Fruit fly (Drosophila melanogaster) whole organism, embryonic: ENCODE data around the gene Kpc1.

ENCODE experiments used
- CG10462 ChIP-seq: fragments of 200-800 bp; sonication (Bioruptor generic); optimal IDR thresholded peaks from 2 replicates; lab custom pipeline; 2016; ENCODE audit warnings: missing biosample characterization, missing genetic modification characterization
- CG11695 ChIP-seq: fragments of 200-800 bp; sonication (Bioruptor generic); IDR thresholded peaks from 3 replicates; pipeline ENCODE4 v1.3.6; 2022; ENCODE audit warnings: missing biosample characterization, missing genetic modification characterization
- CG11696 ChIP-seq: fragments of 200-800 bp; sonication (Bioruptor generic); IDR thresholded peaks from 2 replicates; pipeline ENCODE4 v1.3.6; 2022; ENCODE audit warnings: missing biosample characterization, missing genetic modification characterization
- CG13775 ChIP-seq: fragments of 200-800 bp; sonication (Bioruptor generic); optimal IDR thresholded peaks from 3 replicates; lab custom pipeline; 2017; ENCODE audit warnings: missing biosample characterization, mild to moderate bottlenecking, missing genetic modification characterization
- CG14710 ChIP-seq: fragments of 200-800 bp; sonication (Bioruptor generic); optimal IDR thresholded peaks from 3 replicates; lab custom pipeline; 2019; ENCODE audit warnings: missing biosample characterization, mild to moderate bottlenecking, missing genetic modification characterization, moderate library complexity
- CG14965 ChIP-seq: fragments of 200-800 bp; sonication (Bioruptor generic); optimal IDR thresholded peaks from 2 replicates; lab custom pipeline; 2016; ENCODE audit warnings: missing biosample characterization, missing genetic modification characterization, borderline replicate concordance
- CG16815 ChIP-seq: fragments of 200-800 bp; sonication (Bioruptor generic); optimal IDR thresholded peaks from 3 replicates; lab custom pipeline; 2017; ENCODE audit warnings: missing biosample characterization, mild to moderate bottlenecking, missing genetic modification characterization
- CG17186 ChIP-seq: fragments of 200-800 bp; sonication (Bioruptor generic); optimal IDR thresholded peaks from 3 replicates; lab custom pipeline; 2017; ENCODE audit warnings: missing biosample characterization, missing genetic modification reagents, missing genetic modification characterization
- CG2120 ChIP-seq: fragments of 200-800 bp; sonication (Bioruptor generic); optimal IDR thresholded peaks from 3 replicates; lab custom pipeline; 2016; ENCODE audit warnings: missing biosample characterization, missing genetic modification characterization
- CG2202 ChIP-seq: fragments of 200-800 bp; sonication (Bioruptor generic); optimal IDR thresholded peaks from 2 replicates; lab custom pipeline; 2018; ENCODE audit warnings: missing biosample characterization, mild to moderate bottlenecking, missing genetic modification characterization
- CG31441 ChIP-seq: fragments of 200-800 bp; sonication (Bioruptor generic); IDR thresholded peaks from 2 replicates; pipeline ENCODE4 v1.3.6; 2022; ENCODE audit warnings: missing biosample characterization, missing genetic modification characterization
- CG32767 ChIP-seq: fragments of 200-800 bp; sonication (Bioruptor generic); IDR thresholded peaks from 2 replicates; pipeline ENCODE4 v1.3.6; 2022; ENCODE audit warnings: missing biosample characterization, missing genetic modification characterization
- CG33213 ChIP-seq: fragments of 200-800 bp; sonication (Bioruptor generic); optimal IDR thresholded peaks from 3 replicates; lab custom pipeline; 2016; ENCODE audit warnings: missing biosample characterization, missing genetic modification characterization
- CG34376 ChIP-seq: fragments of 200-800 bp; sonication (Bioruptor generic); optimal IDR thresholded peaks from 2 replicates; lab custom pipeline; 2018; ENCODE audit warnings: missing biosample characterization, mild to moderate bottlenecking, missing genetic modification characterization
- CG3847 ChIP-seq: fragments of 200-800 bp; sonication (Bioruptor generic); IDR thresholded peaks from 2 replicates; pipeline ENCODE4 v1.3.6; 2022; ENCODE audit warnings: missing biosample characterization, missing genetic modification characterization
- CG4820 ChIP-seq: fragments of 200-800 bp; sonication (Bioruptor generic); optimal IDR thresholded peaks from 3 replicates; lab custom pipeline; 2016; ENCODE audit warnings: missing biosample characterization, missing genetic modification characterization
- CG6854 ChIP-seq: fragments of 200-800 bp; sonication (Bioruptor generic); optimal IDR thresholded peaks from 3 replicates; lab custom pipeline; 2017; ENCODE audit warnings: missing biosample characterization, mild to moderate bottlenecking, missing genetic modification characterization
- CG8388 ChIP-seq: fragments of 200-800 bp; sonication (Bioruptor generic); optimal IDR thresholded peaks from 2 replicates; lab custom pipeline; 2019; ENCODE audit warnings: missing biosample characterization, mild to moderate bottlenecking, missing genetic modification characterization, moderate library complexity
- CG9932 ChIP-seq: fragments of 200-800 bp; sonication (Bioruptor generic); IDR thresholded peaks from 2 replicates; pipeline ENCODE4 v1.3.6; 2022; ENCODE audit warnings: missing biosample characterization, missing genetic modification characterization
- CHES-1-like ChIP-seq: fragments of 200-800 bp; sonication (Bioruptor generic); optimal IDR thresholded peaks from 2 replicates; lab custom pipeline; 2016; ENCODE audit warnings: missing biosample characterization, missing genetic modification characterization
- Dfd ChIP-seq, 2 experiments: fragments of >200 bp; optimal IDR thresholded peaks; 2 replicates each; lab custom pipeline; 2017; ENCODE audit warnings: missing biosample characterization in 2 of 2, missing genetic modification characterization in 2 of 2
- Dref ChIP-seq: fragments of 200-800 bp; sonication (Bioruptor generic); IDR thresholded peaks from 2 replicates; pipeline ENCODE4 v1.3.6; 2022; ENCODE audit warnings: missing biosample characterization, missing genetic modification characterization
- H15 ChIP-seq: fragments of 200-800 bp; sonication (Bioruptor generic); IDR thresholded peaks from 3 replicates; pipeline ENCODE4 v1.3.6; 2022; ENCODE audit warnings: missing biosample characterization, missing genetic modification characterization
- Lhr ChIP-seq: fragments of 200-800 bp; sonication (Bioruptor generic); optimal IDR thresholded peaks from 3 replicates; lab custom pipeline; 2017; ENCODE audit warnings: mild to moderate bottlenecking, missing biosample characterization, missing genetic modification reagents, missing genetic modification characterization
- Lim3 ChIP-seq: fragments of 200-800 bp; sonication (Bioruptor generic); IDR thresholded peaks from 2 replicates; pipeline ENCODE4 v1.3.6; 2022; ENCODE audit warnings: missing biosample characterization, missing genetic modification characterization
- Ptx1 ChIP-seq: fragments of 200-800 bp; sonication (Bioruptor generic); IDR thresholded peaks from 2 replicates; pipeline ENCODE4 v1.3.6; 2022; ENCODE audit warnings: missing biosample characterization, missing genetic modification characterization
- Ravus ChIP-seq: fragments of 200-800 bp; sonication (Bioruptor generic); IDR thresholded peaks from 2 replicates; pipeline ENCODE4 v1.3.6; 2022; ENCODE audit warnings: missing biosample characterization, missing genetic modification characterization
- abd-A ChIP-seq: fragments of 200-800 bp; sonication (Bioruptor generic); optimal IDR thresholded peaks from 3 replicates; lab custom pipeline; 2019; ENCODE audit warnings: missing biosample characterization, mild to moderate bottlenecking, missing genetic modification characterization, moderate library complexity
- amos ChIP-seq: fragments of 200-800 bp; sonication (Bioruptor generic); IDR thresholded peaks from 2 replicates; pipeline ENCODE4 v1.3.6; 2022; ENCODE audit warnings: missing biosample characterization, missing genetic modification characterization; ENCODE audit not compliant: partially characterized antibody
- ato ChIP-seq: fragments of 200-800 bp; sonication (Bioruptor generic); IDR thresholded peaks from 2 replicates; pipeline ENCODE4 v1.3.6; 2022; ENCODE audit warnings: missing biosample characterization, missing genetic modification characterization; ENCODE audit not compliant: partially characterized antibody
- bbx ChIP-seq: fragments of 200-800 bp; sonication (Bioruptor generic); IDR thresholded peaks from 2 replicates; pipeline ENCODE4 v1.3.6; 2022; ENCODE audit warnings: missing biosample characterization, missing genetic modification characterization; ENCODE audit not compliant: partially characterized antibody
- bowl ChIP-seq: fragments of 200-800 bp; sonication (Bioruptor generic); IDR thresholded peaks from 2 replicates; pipeline ENCODE4 v1.3.6; 2022; ENCODE audit warnings: missing biosample characterization, missing genetic modification characterization
- cad ChIP-seq: fragments of >200 bp; optimal IDR thresholded peaks from 2 replicates; lab custom pipeline; 2017; ENCODE audit warnings: missing biosample characterization, missing genetic modification characterization
- caup ChIP-seq: fragments of 200-800 bp; sonication (Bioruptor generic); optimal IDR thresholded peaks from 3 replicates; lab custom pipeline; 2017; ENCODE audit warnings: missing biosample characterization, mild to moderate bottlenecking, missing genetic modification characterization, moderate library complexity; ENCODE audit not compliant: severe bottlenecking
- corto ChIP-seq: fragments of 200-800 bp; sonication (Bioruptor generic); optimal IDR thresholded peaks from 2 replicates; lab custom pipeline; 2016; ENCODE audit warnings: missing biosample characterization, mild to moderate bottlenecking, missing genetic modification characterization, moderate library complexity
- danr ChIP-seq: fragments of 200-800 bp; sonication (Bioruptor generic); IDR thresholded peaks from 2 replicates; pipeline ENCODE4 v1.3.6; 2022; ENCODE audit warnings: missing biosample characterization, missing genetic modification characterization
- dm ChIP-seq: fragments of 200-800 bp; sonication (Bioruptor generic); optimal IDR thresholded peaks from 3 replicates; lab custom pipeline; 2016; ENCODE audit warnings: missing biosample characterization, missing genetic modification characterization
- dmrt99B ChIP-seq: fragments of 200-800 bp; sonication (Bioruptor generic); optimal IDR thresholded peaks from 2 replicates; lab custom pipeline; 2018; ENCODE audit warnings: missing biosample characterization, mild to moderate bottlenecking, missing genetic modification characterization, moderate library complexity
- en ChIP-seq: fragments of 200-800 bp; sonication (Bioruptor generic); optimal IDR thresholded peaks from 2 replicates; lab custom pipeline; 2016; ENCODE audit warnings: missing biosample characterization, missing genetic modification characterization
- fru ChIP-seq: fragments of >200 bp; optimal IDR thresholded peaks from 2 replicates; lab custom pipeline; 2017
- gem ChIP-seq: fragments of 200-800 bp; sonication (Bioruptor generic); optimal IDR thresholded peaks from 2 replicates; lab custom pipeline; 2019; ENCODE audit warnings: missing biosample characterization, mild to moderate bottlenecking, missing genetic modification characterization, moderate library complexity
- gsb-n ChIP-seq: fragments of 200-800 bp; sonication (Bioruptor generic); optimal IDR thresholded peaks from 3 replicates; lab custom pipeline; 2018; ENCODE audit warnings: missing biosample characterization, mild to moderate bottlenecking, missing genetic modification characterization
- lmd ChIP-seq: fragments of 200-800 bp; sonication (Bioruptor generic); IDR thresholded peaks from 2 replicates; pipeline ENCODE4 v1.3.6; 2022; ENCODE audit warnings: missing biosample characterization, missing genetic modification characterization
- nmo ChIP-seq: fragments of 200-800 bp; sonication (Bioruptor generic); optimal IDR thresholded peaks from 2 replicates; lab custom pipeline; 2018; ENCODE audit warnings: missing biosample characterization, mild to moderate bottlenecking, missing genetic modification characterization, moderate library complexity
- phol ChIP-seq: fragments of 200-800 bp; sonication (Bioruptor generic); optimal IDR thresholded peaks from 3 replicates; lab custom pipeline; 2018; ENCODE audit warnings: missing biosample characterization, mild to moderate bottlenecking, missing genetic modification characterization, moderate library complexity
- pum ChIP-seq: fragments of 200-800 bp; sonication (Bioruptor generic); optimal IDR thresholded peaks from 2 replicates; lab custom pipeline; 2016; ENCODE audit warnings: missing biosample characterization, missing genetic modification characterization
- pzg ChIP-seq: fragments of 200-800 bp; sonication (Bioruptor generic); optimal IDR thresholded peaks from 3 replicates; lab custom pipeline; 2018; ENCODE audit warnings: missing biosample characterization, mild to moderate bottlenecking, missing genetic modification characterization, moderate library complexity
- toy ChIP-seq: fragments of 200-800 bp; sonication (Bioruptor generic); IDR thresholded peaks from 2 replicates; pipeline ENCODE4 v1.3.6; 2022; ENCODE audit warnings: missing biosample characterization, missing genetic modification characterization
- vfl ChIP-seq: fragments of 200-800 bp; sonication (Bioruptor generic); optimal IDR thresholded peaks from 2 replicates; lab custom pipeline; 2016; ENCODE audit warnings: missing biosample characterization, missing genetic modification characterization
- vnd ChIP-seq: fragments of 200-800 bp; sonication (Bioruptor generic); IDR thresholded peaks from 3 replicates; pipeline ENCODE4 v1.3.6; 2022; ENCODE audit warnings: missing biosample characterization, missing genetic modification characterization; ENCODE audit not compliant: partially characterized antibody

The Kpc1 gene

dm6 chr3R:15229329-15229876 is 33.4 kb upstream of the Kpc1 start, which contains the start of the genes Art3 and mRpS10 (continued):
- TF ChIP-seq CG14710 (tag; lab: Kevin White, UChicago) (peak; percentile 99), pzg (GFP tag; lab: Kevin White, UChicago) (peak; percentile 76), Dref (peak; percentile 55), H15 (GFP tag; lab: Robert Waterston, UW) (peak; percentile 100), CG10462 (GFP tag; lab: Kevin White, UChicago) (peak; percentile 100), CG31441 (GFP tag; lab: Robert Waterston, UW) (peak; percentile 100), Lim3 (GFP tag; lab: Robert Waterston, UW) (peak; percentile 99), danr (GFP tag; lab: Robert Waterston, UW) (peak; percentile 100), CG11695 (GFP tag; lab: Robert Waterston, UW) (peak; percentile 100), bbx (GFP tag; lab: Robert Waterston, UW) (no peak), toy (peak; percentile 100), Ravus (peak; percentile 99), amos (no peak), CG32767 (peak; percentile 100), dm (peak; percentile 100), ato (GFP tag; lab: Robert Waterston, UW) (no peak), vfl (GFP tag; lab: Kevin White, UChicago) (peak; percentile 99), CG2120 (GFP tag; lab: Kevin White, UChicago) (peak; percentile 100), bowl (GFP tag; lab: Robert Waterston, UW) (peak; percentile 99), CG16815 (GFP tag; lab: Kevin White, UChicago) (peak; percentile 100), CG34376 (GFP tag; lab: Kevin White, UChicago) (peak; percentile 100), phol (peak; percentile 100), CG9932 (GFP tag; lab: Robert Waterston, UW) (peak; percentile 100), abd-A (tag; lab: Kevin White, UChicago) (no peak), vnd (no peak), CG2202 (tag; lab: Kevin White, UChicago) (peak; percentile 100), Lhr (peak; percentile 99), CG17186 (GFP tag; lab: Kevin White, UChicago) (peak; percentile 98), Dfd (GFP tag; optimal IDR thresholded peaks at IDR 0.05; lab: Kevin White, UChicago) (peak in 1 of 2 experiments; percentile 98), CG4820 (GFP tag; lab: Kevin White, UChicago) (peak; percentile 99), gem (tag; lab: Kevin White, UChicago) (peak; percentile 100), dmrt99B (tag; lab: Kevin White, UChicago) (peak; percentile 100), CG3847 (GFP tag; lab: Robert Waterston, UW) (peak; percentile 100), pum (GFP tag; lab: Kevin White, UChicago) (peak; percentile 100), CG8388 (peak; percentile 100), corto (GFP tag; lab: Kevin White, UChicago) (no peak), CHES-1-like (GFP tag; lab: Kevin White, UChicago) (peak; percentile 100), nmo (GFP tag; lab: Kevin White, UChicago) (peak; percentile 100), gsb-n (tag; lab: Kevin White, UChicago) (peak; percentile 100), caup (GFP tag; lab: Kevin White, UChicago) (peak; percentile 100), lmd (GFP tag; lab: Robert Waterston, UW) (peak; percentile 100), cad (GFP tag; lab: Kevin White, UChicago) (no peak), fru (lab: Kevin White, UChicago) (no peak), CG33213 (GFP tag; lab: Kevin White, UChicago) (peak; percentile 100), en (GFP tag; lab: Kevin White, UChicago) (peak; percentile 100), CG11696 (GFP tag; lab: Robert Waterston, UW) (peak; percentile 99), CG6854 (GFP tag; lab: Kevin White, UChicago) (peak; percentile 99), CG14965 (GFP tag; lab: Kevin White, UChicago) (peak; percentile 94), Ptx1 (peak; percentile 100), CG13775 (GFP tag; lab: Kevin White, UChicago) (peak; percentile 100)
